Worm (Caenorhabditis elegans) whole organism, L1 larva: Measurements from ENCODE around the gene arc-1.

Experiments used
- C34B4.2 ChIP-seq: sonication (generic microtip); optimal IDR thresholded peaks from 2 replicates; lab custom pipeline; 2017; ENCODE audit warnings: mild to moderate bottlenecking, missing genetic modification characterization, missing compliant biosample characterization
- aly-2 ChIP-seq: fragments of 150-350 bp; optimal IDR thresholded peaks from 2 replicates; lab custom pipeline; 2014; ENCODE audit warnings: missing biosample characterization, missing genetic modification characterization
- ama-1 ChIP-seq: fragments of 150-350 bp; optimal IDR thresholded peaks from 2 replicates; lab custom pipeline; 2014
- blmp-1 ChIP-seq: fragments of 150-350 bp; optimal IDR thresholded peaks from 2 replicates; lab custom pipeline; 2014; ENCODE audit warnings: missing biosample characterization, missing genetic modification characterization
- ceh-8 ChIP-seq: fragments of 200-800 bp; sonication (Bioruptor generic); optimal IDR thresholded peaks from 2 replicates; lab custom pipeline; 2018; ENCODE audit warnings: mild to moderate bottlenecking, missing genetic modification characterization, moderate library complexity, missing compliant biosample characterization
- ceh-88 ChIP-seq: fragments of 200-800 bp; sonication (Bioruptor generic); IDR thresholded peaks from 2 replicates; pipeline ENCODE4 v1.3.6; 2022; ENCODE audit warnings: missing genetic modification characterization, missing compliant biosample characterization
- ceh-90 ChIP-seq: sonication (generic microtip); optimal IDR thresholded peaks from 2 replicates; lab custom pipeline; 2016; ENCODE audit warnings: missing genetic modification characterization, missing compliant biosample characterization
- ces-1 ChIP-seq: fragments of 150-350 bp; optimal IDR thresholded peaks from 2 replicates; lab custom pipeline; 2014; ENCODE audit warnings: missing biosample characterization, missing genetic modification reagents, missing genetic modification characterization
- dpl-1 ChIP-seq, 3 experiments: fragments of 150-350 bp in 2 of 3; sonication (generic microtip) in 1 of 3; optimal IDR thresholded peaks; 2 replicates each; lab custom pipeline; 2014 to 2017; ENCODE audit warnings: missing biosample characterization in 3 of 3, missing genetic modification characterization in 3 of 3, missing genetic modification reagents in 3 of 3
- egl-13 ChIP-seq: sonication (generic microtip); optimal IDR thresholded peaks from 2 replicates; lab custom pipeline; 2016; ENCODE audit warnings: missing genotype, missing genetic modification reagents, missing genetic modification characterization, missing compliant biosample characterization
- egl-27 ChIP-seq, 2 experiments: fragments of 150-350 bp in 1 of 2; sonication (generic microtip); optimal IDR thresholded peaks; 3 replicates each; lab custom pipeline; 2017 to 2018; ENCODE audit warnings: missing biosample characterization in 2 of 2, missing genetic modification characterization in 2 of 2, missing genetic modification reagents in 2 of 2
- elt-3 ChIP-seq, 6 experiments: fragments of 150-350 bp in 1 of 6; sonication (generic microtip); optimal IDR thresholded peaks; 2 replicates each; lab custom pipeline; 2017 to 2018; ENCODE audit warnings: missing biosample characterization in 6 of 6, missing genetic modification characterization in 6 of 6, inconsistent platforms in 1 of 6
- fkh-10 ChIP-seq: sonication (generic microtip); optimal IDR thresholded peaks from 2 replicates; lab custom pipeline; 2017; ENCODE audit warnings: missing biosample characterization, missing genetic modification reagents, missing genetic modification characterization
- fkh-8 ChIP-seq: sonication (generic microtip); optimal IDR thresholded peaks from 2 replicates; lab custom pipeline; 2016; ENCODE audit warnings: mild to moderate bottlenecking, missing genetic modification characterization, missing compliant biosample characterization
- grh-1 ChIP-seq: fragments of 200-800 bp; sonication (Bioruptor generic); IDR thresholded peaks from 2 replicates; pipeline ENCODE4 v1.3.6; 2022; ENCODE audit warnings: missing genetic modification reagents, missing genetic modification characterization, missing compliant biosample characterization
- irx-1 ChIP-seq: sonication (generic microtip); optimal IDR thresholded peaks from 2 replicates; lab custom pipeline; 2016; ENCODE audit warnings: missing genetic modification characterization, missing compliant biosample characterization
- jun-1 ChIP-seq: fragments of 150-350 bp; optimal IDR thresholded peaks from 2 replicates; lab custom pipeline; 2014; ENCODE audit warnings: missing biosample characterization, missing genetic modification reagents, missing genetic modification characterization
- lin-14 ChIP-seq: fragments of 200-800 bp; sonication (Bioruptor generic); optimal IDR thresholded peaks from 2 replicates; lab custom pipeline; 2018; ENCODE audit warnings: mild to moderate bottlenecking, missing genetic modification characterization, moderate library complexity, missing compliant biosample characterization
- lin-35 ChIP-seq, 2 experiments: fragments of 150-350 bp; optimal IDR thresholded peaks; 2 replicates each; lab custom pipeline; 2014; ENCODE audit warnings: missing biosample characterization in 2 of 2, missing genetic modification characterization in 2 of 2, missing genetic modification reagents in 2 of 2
- lir-3 ChIP-seq: sonication (generic microtip); optimal IDR thresholded peaks from 2 replicates; lab custom pipeline; 2016; ENCODE audit warnings: mild to moderate bottlenecking, missing genetic modification characterization, moderate library complexity, missing compliant biosample characterization; ENCODE audit not compliant: poor library complexity
- lsy-2 ChIP-seq, 2 experiments: fragments of 150-350 bp; optimal IDR thresholded peaks; 2 replicates each; lab custom pipeline; 2014; ENCODE audit warnings: missing biosample characterization in 2 of 2, missing genetic modification characterization in 2 of 2
- mdl-1 ChIP-seq, 2 experiments: fragments of 150-350 bp; optimal IDR thresholded peaks; 2 replicates each; lab custom pipeline; 2014 to 2017; ENCODE audit warnings: missing biosample characterization in 2 of 2, missing genetic modification characterization in 2 of 2, inconsistent platforms in 1 of 2
- mef-2 ChIP-seq: fragments of 150-350 bp; optimal IDR thresholded peaks from 2 replicates; lab custom pipeline; 2014; ENCODE audit warnings: missing biosample characterization, missing genetic modification characterization
- nhr-237 ChIP-seq: fragments of 150-350 bp; optimal IDR thresholded peaks from 2 replicates; lab custom pipeline; 2014; ENCODE audit warnings: missing biosample characterization, missing genetic modification characterization
- nhr-28 ChIP-seq: fragments of 150-350 bp; optimal IDR thresholded peaks from 2 replicates; lab custom pipeline; 2014; ENCODE audit warnings: missing biosample characterization, missing genetic modification characterization
- nhr-47 ChIP-seq: sonication (generic microtip); optimal IDR thresholded peaks from 2 replicates; lab custom pipeline; 2016; ENCODE audit warnings: mild to moderate bottlenecking, missing genetic modification characterization, moderate library complexity, missing compliant biosample characterization
- nhr-71 ChIP-seq: sonication (generic microtip); optimal IDR thresholded peaks from 2 replicates; lab custom pipeline; 2016; ENCODE audit warnings: mild to moderate bottlenecking, missing genetic modification characterization, moderate library complexity, missing compliant biosample characterization
- nhr-77 ChIP-seq: fragments of 150-350 bp; optimal IDR thresholded peaks from 2 replicates; lab custom pipeline; 2014; ENCODE audit warnings: missing biosample characterization, missing genetic modification characterization
- nhr-85 ChIP-seq: sonication (generic microtip); peaks from one replicate; lab custom pipeline; 2016; ENCODE audit warnings: missing genetic modification characterization, inconsistent platforms, missing compliant biosample characterization
- pax-3 ChIP-seq: fragments of 200-800 bp; sonication (Bioruptor generic); optimal IDR thresholded peaks from 2 replicates; lab custom pipeline; 2018; ENCODE audit warnings: mild to moderate bottlenecking, missing genetic modification characterization, moderate library complexity, missing compliant biosample characterization
- rnt-1 ChIP-seq: sonication (generic microtip); optimal IDR thresholded peaks from 2 replicates; lab custom pipeline; 2016; ENCODE audit warnings: mild to moderate bottlenecking, missing genetic modification characterization, moderate library complexity, missing compliant biosample characterization
- skn-1 ChIP-seq: fragments of 150-350 bp; optimal IDR thresholded peaks from 2 replicates; lab custom pipeline; 2014; ENCODE audit warnings: missing biosample characterization, missing genetic modification characterization
- snu-23 ChIP-seq: sonication (generic microtip); optimal IDR thresholded peaks from 2 replicates; lab custom pipeline; 2016; ENCODE audit warnings: missing genetic modification characterization, missing compliant biosample characterization
- sox-4 ChIP-seq: sonication (generic microtip); optimal IDR thresholded peaks from 2 replicates; lab custom pipeline; 2016; ENCODE audit warnings: missing genetic modification characterization, missing compliant biosample characterization
- sptf-1 ChIP-seq: fragments of 150-350 bp; optimal IDR thresholded peaks from 2 replicates; lab custom pipeline; 2014; ENCODE audit warnings: missing biosample characterization, missing genetic modification characterization
- sup-37 ChIP-seq: fragments of 200-800 bp; sonication (Bioruptor generic); optimal IDR thresholded peaks from 2 replicates; lab custom pipeline; 2018; ENCODE audit warnings: mild to moderate bottlenecking, missing genetic modification characterization, missing compliant biosample characterization
- swsn-7 ChIP-seq: sonication (generic microtip); optimal IDR thresholded peaks from 2 replicates; lab custom pipeline; 2016; ENCODE audit warnings: missing genetic modification characterization, missing compliant biosample characterization
- tbx-2 ChIP-seq: sonication (generic microtip); optimal IDR thresholded peaks from 2 replicates; lab custom pipeline; 2016; ENCODE audit warnings: missing genetic modification characterization, missing compliant biosample characterization
- unc-30 ChIP-seq: sonication (generic microtip); optimal IDR thresholded peaks from 2 replicates; lab custom pipeline; 2017; ENCODE audit warnings: missing biosample characterization, missing genetic modification characterization
- unc-62 ChIP-seq: fragments of 150-350 bp; optimal IDR thresholded peaks from 2 replicates; lab custom pipeline; 2014; ENCODE audit warnings: missing biosample characterization, missing genetic modification reagents, missing genetic modification characterization
- unc-86 ChIP-seq: sonication (generic microtip); optimal IDR thresholded peaks from 2 replicates; lab custom pipeline; 2016; ENCODE audit warnings: missing genetic modification characterization, missing compliant biosample characterization
- xbp-1 ChIP-seq: sonication (generic microtip); optimal IDR thresholded peaks from 2 replicates; lab custom pipeline; 2016; ENCODE audit warnings: missing genetic modification characterization, missing compliant biosample characterization
- zag-1 ChIP-seq: fragments of 150-350 bp; optimal IDR thresholded peaks from 2 replicates; lab custom pipeline; 2014; ENCODE audit warnings: missing biosample characterization, missing genetic modification characterization
- ztf-4 ChIP-seq: fragments of 150-350 bp; optimal IDR thresholded peaks from 2 replicates; lab custom pipeline; 2014; ENCODE audit warnings: missing biosample characterization, missing genetic modification characterization

Gene arc-1

ce11 chrII:9686663-9687193 is 11.9 kb downstream of the arc-1 start, which contains the start of gene ZK1320.9 (continued):
- TF ChIP-seq xbp-1 (peak; percentile 24), nhr-77 (peak; percentile 62), nhr-85 (tag; lab: Kevin White, UChicago) (no peak), skn-1 (tag; lab: Kevin White, UChicago) (peak; percentile 30), mdl-1 (tag; optimal IDR thresholded peaks at IDR 0.05; lab: Kevin White, UChicago) (no peak), rnt-1 (peak; percentile 63)
- TF ChIP-seq, all 84 proteins: peak for 20

- no peak for TF ChIP-seq snu-23 (GFP tag; lab: Kevin White, UChicago)
- TF ChIP-seq lin-14 (GFP tag; lab: Kevin White, UChicago) = peak; percentile 79
- peak; percentile 9 for TF ChIP-seq irx-1 (tag; lab: Kevin White, UChicago)
- peak; percentile 18 for TF ChIP-seq ces-1
- TF ChIP-seq lsy-2 (tag; optimal IDR thresholded peaks at IDR 0.05; lab: Kevin White, UChicago) = peak in 1 of 2 experiments; percentile 30
- TF ChIP-seq nhr-71 (tag; lab: Kevin White, UChicago) = peak; percentile 28
- no peak for TF ChIP-seq nhr-237
- TF ChIP-seq sup-37 (GFP tag; lab: Kevin White, UChicago) = no peak
- TF ChIP-seq fkh-10 (GFP tag; lab: Kevin White, UChicago) = peak; percentile 98
- peak; percentile 7 for TF ChIP-seq egl-13
- TF ChIP-seq fkh-8 (tag; lab: Kevin White, UChicago) = no peak
- TF ChIP-seq ceh-8 = peak; percentile 96
- TF ChIP-seq nhr-47 (tag; lab: Kevin White, UChicago) = peak; percentile 24
- TF ChIP-seq lir-3 (tag; lab: Kevin White, UChicago) = no peak
- TF ChIP-seq unc-86 (tag; lab: Kevin White, UChicago) = peak; percentile 39
Measured at ce11 chrII:9690067-9690632, 15.4 kb downstream of the arc-1 start.

ce11 chrII:9691839-9692238 is 17.1 kb downstream of the arc-1 start, which contains the start of gene nlp-11:
nlp-11 (minus strand) TSS chrII:9691939.
- TF ChIP-seq sptf-1 (tag; lab: Kevin White, UChicago) (no peak), pax-3 (tag; lab: Kevin White, UChicago) (no peak), rnt-1 (no peak), ztf-4 (tag; lab: Kevin White, UChicago) (no peak), sox-4 (no peak), lin-35 (GFP tag; optimal IDR thresholded peaks at IDR 0.05; lab: Kevin White, UChicago) (no peak), C34B4.2 (tag; lab: Kevin White, UChicago) (no peak), grh-1 (GFP tag; lab: Robert Waterston, UW) (no peak)

ce11 chrII:9695942-9696341 is 21.2 kb downstream of the arc-1 start:
- TF ChIP-seq aly-2 (tag; lab: Kevin White, UChicago) (no peak), ceh-90 (tag; lab: Kevin White, UChicago) (no peak), ceh-88 (GFP tag; lab: Robert Waterston, UW) (no peak), lin-14 (GFP tag; lab: Kevin White, UChicago) (peak; percentile 46), fkh-8 (tag; lab: Kevin White, UChicago) (no peak), unc-86 (tag; lab: Kevin White, UChicago) (no peak), jun-1 (tag; lab: Kevin White, UChicago) (no peak), blmp-1 (tag; lab: Kevin White, UChicago) (no peak), fkh-10 (GFP tag; lab: Kevin White, UChicago) (peak; percentile 43), swsn-7 (no peak), ces-1 (no peak)

ce11 chrII:9700363-9700762 is 25.6 kb downstream of the arc-1 start, which contains the start of the genes Y53C12A.8 and Y53C12A.7:
Y53C12A.8 (minus strand) TSS chrII:9700463.
Y53C12A.7 (plus strand) TSS chrII:9700543.
- TF ChIP-seq egl-27 (tag; optimal IDR thresholded peaks at IDR 0.05; lab: Kevin White, UChicago) (no peak), elt-3 (tag; optimal IDR thresholded peaks at IDR 0.05; lab: Kevin White, UChicago) (no peak), unc-30 (no peak), unc-62 (GFP tag; lab: Kevin White, UChicago) (no peak), nhr-28 (tag; lab: Kevin White, UChicago) (no peak), mef-2 (tag; lab: Kevin White, UChicago) (no peak), ama-1 (lab: Kevin White, UChicago) (no peak), irx-1 (tag; lab: Kevin White, UChicago) (no peak), tbx-2 (tag; lab: Kevin White, UChicago) (no peak), zag-1 (no peak), dpl-1 (GFP tag; optimal IDR thresholded peaks at IDR 0.05; lab: Kevin White, UChicago) (no peak)
